Fruit fly (Drosophila melanogaster) whole organism, embryonic: ENCODE measurements around the gene RpS12.

Experiments used
- CG10274 ChIP-seq: fragments of 200-800 bp; sonication (Bioruptor generic); optimal IDR thresholded peaks from 3 replicates; lab custom pipeline; 2017; ENCODE audit warnings: missing biosample characterization, mild to moderate bottlenecking, missing genetic modification characterization
- CG15479 ChIP-seq: fragments of 200-800 bp; sonication (Bioruptor generic); optimal IDR thresholded peaks from 3 replicates; lab custom pipeline; 2019; ENCODE audit warnings: missing biosample characterization, mild to moderate bottlenecking, missing genetic modification characterization, moderate library complexity
- CG17361 ChIP-seq: fragments of 200-800 bp; sonication (Bioruptor generic); IDR thresholded peaks from 3 replicates; pipeline ENCODE4 v1.3.6; 2022; ENCODE audit warnings: missing biosample characterization, missing genetic modification characterization
- Fer1 ChIP-seq: fragments of 200-800 bp; sonication (Bioruptor generic); optimal IDR thresholded peaks from 2 replicates; lab custom pipeline; 2017; ENCODE audit warnings: missing biosample characterization, mild to moderate bottlenecking, missing genetic modification characterization
- HmgZ ChIP-seq: fragments of 200-800 bp; sonication (Bioruptor generic); optimal IDR thresholded peaks from 2 replicates; lab custom pipeline; 2018; ENCODE audit warnings: missing biosample characterization, mild to moderate bottlenecking, missing genetic modification characterization
- MESR4 ChIP-seq: fragments of 200-800 bp; sonication (Bioruptor generic); optimal IDR thresholded peaks from 2 replicates; lab custom pipeline; 2018; ENCODE audit warnings: missing biosample characterization, mild to moderate bottlenecking, missing genetic modification characterization, moderate library complexity
- aop ChIP-seq: fragments of 200-800 bp; sonication (Bioruptor generic); IDR thresholded peaks from 2 replicates; pipeline ENCODE4 v1.3.6; 2022; ENCODE audit warnings: missing biosample characterization, missing genetic modification characterization
- fru ChIP-seq: fragments of >200 bp; optimal IDR thresholded peaks from 2 replicates; lab custom pipeline; 2017
- grn ChIP-seq: fragments of 200-800 bp; sonication (Bioruptor generic); optimal IDR thresholded peaks from 3 replicates; lab custom pipeline; 2017; ENCODE audit warnings: missing biosample characterization, missing genetic modification characterization
- lab ChIP-seq: fragments of 200-800 bp; sonication (Bioruptor generic); optimal IDR thresholded peaks from 3 replicates; lab custom pipeline; 2017; ENCODE audit warnings: missing biosample characterization, missing genetic modification characterization, mild to moderate bottlenecking, moderate library complexity, missing genetic modification reagents
- shn ChIP-seq: fragments of 200-800 bp; sonication (Bioruptor generic); optimal IDR thresholded peaks from 3 replicates; lab custom pipeline; 2016; ENCODE audit warnings: missing biosample characterization, missing genetic modification characterization
- sisA ChIP-seq: fragments of 200-800 bp; sonication (Bioruptor generic); IDR thresholded peaks from 2 replicates; pipeline ENCODE4 v1.3.6; 2022; ENCODE audit warnings: missing biosample characterization, missing genetic modification characterization

dm6 chr3L:13040849-13041248 lies 17.7 kb downstream of the RpS12 start:
- TF ChIP-seq MESR4 (GFP tag; lab: Kevin White, UChicago), result no peak
- no peak for TF ChIP-seq CG15479
- TF ChIP-seq sisA (GFP tag; lab: Robert Waterston, UW), result no peak
- no peak for TF ChIP-seq CG10274 (GFP tag; lab: Kevin White, UChicago)
- TF ChIP-seq shn (GFP tag; lab: Kevin White, UChicago), result no peak
- TF ChIP-seq Fer1, result no peak
- no peak for TF ChIP-seq CG17361
- TF ChIP-seq grn, result no peak
- no peak for TF ChIP-seq aop
- no peak for TF ChIP-seq fru (lab: Kevin White, UChicago)
- no peak for TF ChIP-seq HmgZ (tag; lab: Kevin White, UChicago)
- no peak for TF ChIP-seq lab (GFP tag; lab: Kevin White, UChicago)
